Fruit fly (Drosophila melanogaster): ENCODE results near the gene msps.

msps gene

DNA sequence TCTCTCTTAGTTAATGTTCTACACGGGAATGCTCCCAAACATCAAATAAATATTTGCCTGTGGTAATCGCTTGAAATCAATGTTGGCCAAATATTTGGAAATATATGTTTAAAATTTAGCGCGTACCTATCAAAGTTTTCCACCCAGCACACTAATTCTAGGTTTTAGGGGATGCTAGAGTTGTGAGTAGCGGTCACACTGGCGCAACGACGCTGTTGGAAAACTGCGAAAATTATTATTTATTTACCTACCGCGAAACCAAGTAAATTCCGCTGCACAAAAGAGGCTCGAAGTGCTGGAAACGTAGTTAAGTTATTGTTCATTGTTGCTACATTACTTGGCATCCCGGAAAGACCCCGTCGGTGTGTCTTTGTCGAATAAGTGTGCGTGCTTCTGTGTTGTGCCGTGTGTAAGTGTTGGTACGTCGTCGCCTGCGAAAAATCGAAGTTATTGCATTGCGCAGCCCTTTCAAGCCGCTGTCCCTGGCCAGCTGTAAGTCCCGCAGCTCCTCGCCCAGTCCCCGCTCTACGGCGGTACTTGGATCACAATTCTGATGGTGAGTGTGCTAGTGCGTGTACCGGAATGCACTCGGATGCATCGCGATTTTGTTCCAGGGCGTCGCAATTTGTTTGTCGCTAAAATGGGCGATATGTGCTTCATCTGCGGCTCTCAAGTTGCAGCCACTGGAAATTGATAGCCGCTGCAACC, at the start of gene msps:
Gene msps (plus strand): TSS at position 181 of the 708 bp plus-strand sequence.
- TF ChIP-seq Snoo (tag; optimal IDR thresholded peaks at IDR 0.05) (no peak), CG10348 (GFP tag; IDR thresholded peaks at IDR 0.05) (no peak), fd96Ca (GFP tag; IDR thresholded peaks at IDR 0.05) (no peak), CG15710 (tag; optimal IDR thresholded peaks at IDR 0.05) (no peak), CG17806 (tag; optimal IDR thresholded peaks at IDR 0.05) (no peak), CG9948 (tag; optimal IDR thresholded peaks at IDR 0.05) (no peak), D1 (tag; optimal IDR thresholded peaks at IDR 0.05) (no peak), Pif1B (GFP tag; optimal IDR thresholded peaks at IDR 0.05) (no peak), CG8159 (tag; optimal IDR thresholded peaks at IDR 0.05) (no peak), Ets98B (GFP tag; IDR thresholded peaks at IDR 0.05) (no peak), CG13204 (GFP tag; optimal IDR thresholded peaks at IDR 0.05) (no peak), gl (tag; optimal IDR thresholded peaks at IDR 0.05) (no peak)

DNA sequence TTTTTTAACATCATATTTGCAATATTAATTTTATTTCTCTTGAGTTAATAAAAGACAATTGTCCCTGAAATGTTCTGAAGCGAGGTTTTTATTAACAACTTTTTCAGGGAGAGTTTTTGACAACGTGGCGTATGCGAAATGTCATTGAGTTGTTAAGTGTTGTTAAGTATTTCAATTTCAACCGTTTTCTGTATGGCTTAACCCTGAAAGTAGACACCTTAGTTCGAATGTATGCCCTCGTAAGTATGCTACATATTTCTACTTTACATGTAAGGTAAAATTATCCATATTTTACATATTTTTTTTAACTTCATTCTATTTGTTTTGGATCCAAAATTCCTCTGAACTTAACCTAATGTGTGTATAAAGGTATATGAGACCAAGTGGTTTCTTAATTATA, 46.6 kb upstream of the msps start:
- TF ChIP-seq Pif1B (GFP tag; optimal IDR thresholded peaks at IDR 0.05) (no peak), D1 (tag; optimal IDR thresholded peaks at IDR 0.05) (no peak), CG4496 (GFP tag; IDR thresholded peaks at IDR 0.05) (no peak), CG14655 (GFP tag; optimal IDR thresholded peaks at IDR 0.05) (no peak), CG15710 (tag; optimal IDR thresholded peaks at IDR 0.05) (no peak), CG17806 (tag; optimal IDR thresholded peaks at IDR 0.05) (no peak), CG13204 (GFP tag; optimal IDR thresholded peaks at IDR 0.05) (no peak), CG34367 (tag; optimal IDR thresholded peaks at IDR 0.05) (no peak), CG32121 (GFP tag; IDR thresholded peaks at IDR 0.05) (no peak)

dm6 chr3R:16004691-16005474, 45.7 kb upstream of the msps start:
- TF ChIP-seq CG10348 (GFP tag; IDR thresholded peaks at IDR 0.05) (no peak), Pif1B (GFP tag; optimal IDR thresholded peaks at IDR 0.05) (no peak), EcR (GFP tag; optimal IDR thresholded peaks at IDR 0.05) (no peak), CG14655 (GFP tag; optimal IDR thresholded peaks at IDR 0.05) (no peak), CG8159 (tag; optimal IDR thresholded peaks at IDR 0.05) (peak; percentile 49), CG15710 (tag; optimal IDR thresholded peaks at IDR 0.05) (no peak), Ets98B (GFP tag; IDR thresholded peaks at IDR 0.05) (peak; percentile 19; the same call in 1 of the 2 replicates), CG4496 (GFP tag; IDR thresholded peaks at IDR 0.05) (no peak), fd96Ca (GFP tag; IDR thresholded peaks at IDR 0.05) (0 out of 3 replicates have a peak, but pooled peaks have one; percentile 43), rn (GFP tag; IDR thresholded peaks at IDR 0.05) (no peak), CG12605 (GFP tag; IDR thresholded peaks at IDR 0.05) (0 out of 2 replicates have a peak, but pooled peaks have one; percentile 23), CG9948 (tag; optimal IDR thresholded peaks at IDR 0.05) (no peak)

dm6 chr3R:16005943-16006342, 44.7 kb upstream of the msps start:
- TF ChIP-seq CG8301 (tag; optimal IDR thresholded peaks at IDR 0.05): no peak
- TF ChIP-seq Snoo (tag; optimal IDR thresholded peaks at IDR 0.05): no peak
- no peak for TF ChIP-seq CG8159 (tag; optimal IDR thresholded peaks at IDR 0.05)
- TF ChIP-seq CG14655 (GFP tag; optimal IDR thresholded peaks at IDR 0.05): no peak
- TF ChIP-seq EcR (GFP tag; optimal IDR thresholded peaks at IDR 0.05): no peak
- TF ChIP-seq CG34367 (tag; optimal IDR thresholded peaks at IDR 0.05): no peak
- no peak for TF ChIP-seq Ets98B (GFP tag; IDR thresholded peaks at IDR 0.05)
- TF ChIP-seq gl (tag; optimal IDR thresholded peaks at IDR 0.05): no peak
- no peak for TF ChIP-seq CG13204 (GFP tag; optimal IDR thresholded peaks at IDR 0.05)
- no peak for TF ChIP-seq CG4496 (GFP tag; IDR thresholded peaks at IDR 0.05)
- TF ChIP-seq rn (GFP tag; IDR thresholded peaks at IDR 0.05): no peak
- TF ChIP-seq D1 (tag; optimal IDR thresholded peaks at IDR 0.05): no peak
- no peak for TF ChIP-seq CG15710 (tag; optimal IDR thresholded peaks at IDR 0.05)
- TF ChIP-seq CG9948 (tag; optimal IDR thresholded peaks at IDR 0.05): no peak
- no peak for TF ChIP-seq CG17806 (tag; optimal IDR thresholded peaks at IDR 0.05)
- no peak for TF ChIP-seq fd96Ca (GFP tag; IDR thresholded peaks at IDR 0.05)
- TF ChIP-seq CG32121 (GFP tag; IDR thresholded peaks at IDR 0.05): no peak
- TF ChIP-seq CG12605 (GFP tag; IDR thresholded peaks at IDR 0.05): no peak
- TF ChIP-seq Pif1B (GFP tag; optimal IDR thresholded peaks at IDR 0.05): no peak

- no peak for TF ChIP-seq gl (tag; optimal IDR thresholded peaks at IDR 0.05)
- TF ChIP-seq CG8301 (tag; optimal IDR thresholded peaks at IDR 0.05): no peak
- TF ChIP-seq CG14655 (GFP tag; optimal IDR thresholded peaks at IDR 0.05): no peak
- TF ChIP-seq CG15710 (tag; optimal IDR thresholded peaks at IDR 0.05): no peak
- no peak for TF ChIP-seq CG32121 (GFP tag; IDR thresholded peaks at IDR 0.05)
- no peak for TF ChIP-seq CG13204 (GFP tag; optimal IDR thresholded peaks at IDR 0.05)
- TF ChIP-seq rn (GFP tag; IDR thresholded peaks at IDR 0.05): no peak
- no peak for TF ChIP-seq CG8159 (tag; optimal IDR thresholded peaks at IDR 0.05)
- no peak for TF ChIP-seq CG34367 (tag; optimal IDR thresholded peaks at IDR 0.05)
- TF ChIP-seq Ets98B (GFP tag; IDR thresholded peaks at IDR 0.05): no peak
- no peak for TF ChIP-seq CG17806 (tag; optimal IDR thresholded peaks at IDR 0.05)
- no peak for TF ChIP-seq Pif1A (GFP tag; optimal IDR thresholded peaks at IDR 0.05)
- no peak for TF ChIP-seq Snoo (tag; optimal IDR thresholded peaks at IDR 0.05)
- no peak for TF ChIP-seq EcR (GFP tag; optimal IDR thresholded peaks at IDR 0.05)
- no peak for TF ChIP-seq CG4496 (GFP tag; IDR thresholded peaks at IDR 0.05)
- TF ChIP-seq CG12605 (GFP tag; IDR thresholded peaks at IDR 0.05): no peak
- TF ChIP-seq Pif1B (GFP tag; optimal IDR thresholded peaks at IDR 0.05): no peak
- TF ChIP-seq D1 (tag; optimal IDR thresholded peaks at IDR 0.05): no peak
- no peak for TF ChIP-seq CG9948 (tag; optimal IDR thresholded peaks at IDR 0.05)
- TF ChIP-seq fd96Ca (GFP tag; IDR thresholded peaks at IDR 0.05): no peak
These were observed 43.6 kb upstream of the msps start for dm6 chr3R:16006806-16007556.
